Worm (Caenorhabditis elegans) whole organism, late embryonic: ENCODE measurements around the gene ZK488.5.

Experiments used
- ceh-9 ChIP-seq: sonication (generic microtip); optimal IDR thresholded peaks from 2 replicates; lab custom pipeline; 2016; ENCODE audit warnings: mild to moderate bottlenecking, missing genetic modification characterization, inconsistent platforms, missing compliant biosample characterization
- elt-2 ChIP-seq: sonication (generic microtip); optimal IDR thresholded peaks from 2 replicates; lab custom pipeline; 2016; ENCODE audit warnings: missing genetic modification reagents, missing genetic modification characterization, missing compliant biosample characterization
- fkh-10 ChIP-seq: fragments of 150-350 bp; optimal IDR thresholded peaks from 2 replicates; lab custom pipeline; 2014; ENCODE audit warnings: missing biosample characterization, missing genetic modification reagents, missing genetic modification characterization
- hlh-6 ChIP-seq: sonication (generic microtip); optimal IDR thresholded peaks from 2 replicates; lab custom pipeline; 2016; ENCODE audit warnings: missing genotype, missing genetic modification characterization, missing compliant biosample characterization
- lim-6 ChIP-seq: sonication (generic microtip); optimal IDR thresholded peaks from 2 replicates; lab custom pipeline; 2016; ENCODE audit warnings: missing genetic modification characterization, missing compliant biosample characterization
- nfya-1 ChIP-seq: sonication (generic microtip); optimal IDR thresholded peaks from 2 replicates; lab custom pipeline; 2017; ENCODE audit warnings: missing genetic modification characterization, mild to moderate bottlenecking, missing compliant biosample characterization, antibody characterized with exemption, moderate library complexity
- nhr-232 ChIP-seq: sonication (generic microtip); optimal IDR thresholded peaks from 2 replicates; lab custom pipeline; 2016; ENCODE audit warnings: missing genetic modification characterization, missing compliant biosample characterization
- pqm-1 ChIP-seq: sonication (generic microtip); optimal IDR thresholded peaks from 2 replicates; lab custom pipeline; 2016; ENCODE audit warnings: missing genetic modification characterization, missing compliant biosample characterization
- tbx-7 ChIP-seq: sonication (generic microtip); optimal IDR thresholded peaks from 2 replicates; lab custom pipeline; 2016; ENCODE audit warnings: missing genotype, missing genetic modification characterization, missing compliant biosample characterization

ce11 chrV:565984-566383 lies 27.1 kb upstream of the ZK488.5 start, which contains the start of gene sri-73:
- TF ChIP-seq ceh-9 (tag; lab: Kevin White, UChicago) (no peak), fkh-10 (no peak), tbx-7 (tag; lab: Kevin White, UChicago) (no peak), pqm-1 (tag; lab: Kevin White, UChicago) (no peak), nfya-1 (tag; lab: Kevin White, UChicago) (no peak), elt-2 (tag; lab: Kevin White, UChicago) (no peak), lim-6 (tag; lab: Kevin White, UChicago) (no peak), nhr-232 (no peak), hlh-6 (no peak)
